Worm (Caenorhabditis elegans) whole organism, young adult: ENCODE data around the gene Y60C6A.1.

Experiments
- efl-1 ChIP-seq: fragments of 150-350 bp; optimal IDR thresholded peaks from 2 replicates; lab custom pipeline; 2014; ENCODE audit warnings: missing biosample characterization, missing genetic modification reagents, missing genetic modification characterization
- lin-54 ChIP-seq: fragments of 200-800 bp; sonication (Bioruptor generic); optimal IDR thresholded peaks from 2 replicates; lab custom pipeline; 2018; ENCODE audit warnings: mild to moderate bottlenecking, missing genetic modification characterization, missing compliant biosample characterization
- mes-4 ChIP-seq: sonication (generic microtip); optimal IDR thresholded peaks from 2 replicates; lab custom pipeline; 2016; ENCODE audit warnings: missing genotype, missing genetic modification characterization, missing compliant biosample characterization
- pha-4 ChIP-seq: fragments of 150-350 bp; sonication (generic microtip); optimal IDR thresholded peaks from 2 replicates; lab custom pipeline; 2014; ENCODE audit warnings: missing biosample characterization, missing genetic modification reagents, missing genetic modification characterization
- tlf-1 ChIP-seq: fragments of 200-800 bp; sonication (Bioruptor generic); optimal IDR thresholded peaks from 2 replicates; lab custom pipeline; 2018; ENCODE audit warnings: mild to moderate bottlenecking, missing genetic modification characterization, missing compliant biosample characterization
- zfh-2 ChIP-seq: fragments of 200-800 bp; sonication (Bioruptor generic); conservative IDR thresholded peaks from 2 replicates; pipeline ENCODE4 v1.3.6; 2022; ENCODE audit warnings: missing genetic modification reagents, missing genetic modification characterization, missing compliant biosample characterization
- ztf-26 ChIP-seq: sonication (generic microtip); optimal IDR thresholded peaks from 2 replicates; lab custom pipeline; 2017; ENCODE audit warnings: missing genetic modification characterization, missing compliant biosample characterization

ce11 chrV:4783313-4783712, at the start of gene Y60C6A.1:
- TF ChIP-seq tlf-1 (GFP tag; lab: Kevin White, UChicago) (no peak), efl-1 (GFP tag; lab: Kevin White, UChicago) (no peak), zfh-2 (GFP tag; lab: Robert Waterston, UW) (no peak), pha-4 (tag; lab: Kevin White, UChicago) (no peak), mes-4 (tag; lab: Kevin White, UChicago) (no peak), ztf-26 (no peak), lin-54 (no peak)
